Worm (Caenorhabditis elegans): ENCODE measurements around the gene T17H7.7.

- TF ChIP-seq unc-62 (GFP tag; optimal IDR thresholded peaks at IDR 0.05) (no peak), elt-3 (tag; optimal IDR thresholded peaks at IDR 0.05) (no peak), mab-5 (tag; optimal IDR thresholded peaks at IDR 0.05) (no peak), lsy-2 (tag; optimal IDR thresholded peaks at IDR 0.05) (no peak), nhr-237 (tag; optimal IDR thresholded peaks at IDR 0.05) (no peak), ztf-11 (tag; optimal IDR thresholded peaks at IDR 0.05) (no peak), ces-1 (GFP tag; optimal IDR thresholded peaks at IDR 0.05) (no peak), nhr-28 (tag; optimal IDR thresholded peaks at IDR 0.05) (no peak), nhr-12 (tag; optimal IDR thresholded peaks at IDR 0.05) (no peak)
These were observed 37.2 kb upstream of the T17H7.7 start, which contains the start of gene trpp-11 for ce11 chrIII:794984-795596.
